Worm (Caenorhabditis elegans) whole organism, L3 larva: ENCODE results near the gene psa-3.

Source experiments
- ceh-28 ChIP-seq: fragments of 150-350 bp; optimal IDR thresholded peaks from 2 replicates; lab custom pipeline; 2014; ENCODE audit warnings: missing biosample characterization, missing genetic modification reagents, missing genetic modification characterization
- ceh-9 ChIP-seq: sonication (generic microtip); optimal IDR thresholded peaks from 2 replicates; lab custom pipeline; 2018; ENCODE audit warnings: missing biosample characterization, missing genetic modification characterization
- elt-1 ChIP-seq: fragments of 150-350 bp; optimal IDR thresholded peaks from 2 replicates; lab custom pipeline; 2014; ENCODE audit warnings: missing biosample characterization, missing genetic modification characterization
- mdl-1 ChIP-seq: fragments of 150-350 bp; optimal IDR thresholded peaks from 2 replicates; lab custom pipeline; 2014; ENCODE audit warnings: missing biosample characterization, missing genetic modification characterization
- nhr-11 ChIP-seq: fragments of 150-350 bp; optimal IDR thresholded peaks from 2 replicates; lab custom pipeline; 2014; ENCODE audit warnings: missing biosample characterization, missing genetic modification characterization
- nhr-12 ChIP-seq: fragments of 150-350 bp; optimal IDR thresholded peaks from 2 replicates; lab custom pipeline; 2014; ENCODE audit warnings: missing biosample characterization, missing genetic modification characterization
- nhr-237 ChIP-seq: fragments of 150-350 bp; optimal IDR thresholded peaks from 2 replicates; lab custom pipeline; 2014; ENCODE audit warnings: missing biosample characterization, missing genetic modification characterization
- nhr-43 ChIP-seq: sonication (generic microtip); optimal IDR thresholded peaks from 2 replicates; lab custom pipeline; 2016; ENCODE audit warnings: mild to moderate bottlenecking, missing genetic modification characterization, missing compliant biosample characterization; ENCODE audit not compliant: poor library complexity, severe bottlenecking
- nhr-77 ChIP-seq: fragments of 150-350 bp; optimal IDR thresholded peaks from 2 replicates; lab custom pipeline; 2014; ENCODE audit warnings: missing biosample characterization, missing genetic modification characterization
- sea-2 ChIP-seq: fragments of 150-350 bp; sonication (generic microtip); optimal IDR thresholded peaks from 4 replicates; lab custom pipeline; 2014; ENCODE audit warnings: missing biosample characterization, missing genetic modification reagents, missing genetic modification characterization
- unc-62 ChIP-seq: fragments of 150-350 bp; sonication (generic microtip); optimal IDR thresholded peaks from 4 replicates; lab custom pipeline; 2014; ENCODE audit warnings: missing biosample characterization, missing genetic modification reagents, missing genetic modification characterization

DNA sequence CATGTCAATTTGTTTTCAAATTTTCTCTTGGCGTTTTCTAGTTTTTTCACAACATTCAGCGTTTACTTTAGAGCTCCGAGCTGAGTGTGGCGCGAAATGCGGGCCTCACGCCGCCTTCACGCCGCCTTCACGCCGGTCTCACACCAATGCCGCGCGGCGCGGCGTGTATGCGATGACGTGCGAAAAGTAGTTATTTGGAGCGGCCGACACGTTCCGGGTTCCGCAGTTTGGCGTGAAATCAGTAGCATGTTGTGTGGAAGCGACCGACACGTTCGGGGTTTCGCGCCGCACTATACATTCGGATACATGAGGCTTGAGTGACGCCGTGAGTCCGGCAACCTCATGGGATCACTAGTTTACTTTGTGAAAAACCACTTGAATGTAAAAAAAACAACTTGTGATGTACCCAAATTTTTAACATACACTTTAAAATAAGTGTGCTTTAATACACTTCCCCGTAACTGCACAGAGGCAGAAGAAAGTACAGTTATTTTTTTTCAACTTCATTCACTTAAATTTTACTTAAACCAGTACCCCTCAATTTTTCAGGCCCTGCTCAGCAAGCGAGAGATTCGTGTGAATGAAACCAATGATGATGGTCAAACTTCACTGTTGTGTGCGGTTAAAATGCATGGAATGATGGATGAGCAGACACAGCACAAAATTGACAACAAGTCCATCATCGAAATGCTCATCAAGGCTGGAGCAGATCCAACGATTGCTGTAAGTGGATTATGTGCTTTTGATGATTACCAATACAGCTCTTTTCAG, 45.4 kb upstream of the psa-3 start:
- no peak for TF ChIP-seq nhr-12 (tag; lab: Kevin White, UChicago)
- TF ChIP-seq unc-62 (GFP tag; lab: Kevin White, UChicago) = no peak
- TF ChIP-seq elt-1 = no peak
- no peak for TF ChIP-seq nhr-43 (tag; lab: Kevin White, UChicago)
- TF ChIP-seq nhr-11 (tag; lab: Kevin White, UChicago) = no peak
- no peak for TF ChIP-seq nhr-237 (tag; lab: Kevin White, UChicago)
- no peak for TF ChIP-seq ceh-28
- TF ChIP-seq ceh-9 (tag; lab: Kevin White, UChicago) = no peak
- TF ChIP-seq mdl-1 (tag; lab: Kevin White, UChicago) = no peak
- TF ChIP-seq sea-2 = no peak
- TF ChIP-seq nhr-77 = no peak
